Fruit fly (Drosophila melanogaster) S2 (cell line): ENCODE measurements around the gene CG31676.

ENCODE experiments used
- CG8478 ChIP-seq: fragments of >200 bp; optimal IDR thresholded peaks from 2 replicates; lab custom pipeline; 2018
- CTCF ChIP-seq, 2 experiments: fragments of >200 bp; optimal IDR thresholded peaks; 2 replicates each; lab custom pipeline; 2018

dm6 chr2L:20878052-20878451 lies 37.5 kb downstream of the CG31676 start:
- TF ChIP-seq CTCF (optimal IDR thresholded peaks at IDR 0.05; lab: Kevin White, UChicago) (no peak), CG8478 (lab: Kevin White, UChicago) (no peak)
